Worm (Caenorhabditis elegans) whole organism, young adult: ENCODE results near the gene sbp-1.

Experiments
- F55B11.4 ChIP-seq: sonication (generic microtip); optimal IDR thresholded peaks from 2 replicates; lab custom pipeline; 2016; ENCODE audit warnings: missing compliant biosample characterization, missing genetic modification characterization, borderline replicate concordance; ENCODE audit not compliant: insufficient read depth
- ama-1 ChIP-seq, 3 experiments: fragments of 150-350 bp in 1 of 3; sonication (generic microtip) in 2 of 3; optimal IDR thresholded peaks; 2 replicates each; lab custom pipeline; 2014 to 2018; ENCODE audit warnings: missing biosample characterization in 2 of 3, missing genetic modification characterization in 2 of 3, missing genetic modification reagents in 2 of 3
- bed-2 ChIP-seq: fragments of 200-800 bp; sonication (Bioruptor generic); IDR thresholded peaks from 2 replicates; pipeline ENCODE4 v1.3.6; 2022; ENCODE audit warnings: missing genetic modification reagents, missing genetic modification characterization, missing compliant biosample characterization
- nhr-179 ChIP-seq: sonication (generic microtip); optimal IDR thresholded peaks from 2 replicates; lab custom pipeline; 2016; ENCODE audit warnings: mild to moderate bottlenecking, missing genetic modification characterization, missing compliant biosample characterization
- snpc-1.3 ChIP-seq: sonication (generic microtip); optimal IDR thresholded peaks from 2 replicates; lab custom pipeline; 2017; ENCODE audit warnings: missing genetic modification characterization, mild to moderate bottlenecking, missing compliant biosample characterization, antibody characterized with exemption, moderate library complexity, missing genotype, missing genetic modification reagents; ENCODE audit not compliant: insufficient read depth
- snpc-4 ChIP-seq, 5 experiments: fragments of 150-350 bp in 1 of 5; sonication (generic microtip) in 4 of 5; optimal IDR thresholded peaks; 2 replicates each; lab custom pipeline; 2014 to 2018; ENCODE audit warnings: missing genetic modification characterization in 5 of 5, missing biosample characterization in 3 of 5, antibody characterized with exemption in 2 of 5, mild to moderate bottlenecking in 2 of 5, missing compliant biosample characterization in 2 of 5, missing genotype in 2 of 5, moderate library complexity in 2 of 5, missing genetic modification reagents in 1 of 5

DNA sequence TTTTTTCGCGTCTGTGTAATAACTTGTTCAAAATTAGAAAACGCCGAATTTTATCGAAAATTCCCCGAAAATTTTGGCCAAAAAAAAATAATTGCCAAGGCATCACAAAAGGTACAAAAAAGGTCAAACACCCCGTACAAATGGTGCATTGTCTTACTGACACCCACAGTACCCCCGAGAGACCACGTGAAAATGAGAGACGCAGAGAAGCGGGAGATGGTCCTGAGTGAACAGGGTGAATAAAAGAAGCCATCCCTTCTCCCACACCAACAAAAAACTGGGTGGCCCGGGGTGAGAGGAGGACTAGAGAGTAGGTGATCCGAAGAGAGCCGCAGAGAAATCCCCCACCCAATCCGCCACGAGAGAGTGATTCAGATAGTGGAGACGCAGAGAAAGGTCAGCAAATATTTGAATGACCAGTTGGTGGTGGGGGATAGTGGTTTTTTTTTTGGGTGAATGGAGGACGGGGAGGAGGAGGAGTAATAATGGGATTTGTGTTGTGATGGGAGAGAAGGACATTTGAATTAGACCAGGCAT is 39.0 kb upstream of the sbp-1 start:
- TF ChIP-seq snpc-4 (GFP tag; optimal IDR thresholded peaks at IDR 0.05; lab: Kevin White, UChicago) (no peak), snpc-4 (tag; optimal IDR thresholded peaks at IDR 0.05; lab: Kevin White, UChicago) (no peak), F55B11.4 (tag; lab: Kevin White, UChicago) (no peak), ama-1 (optimal IDR thresholded peaks at IDR 0.05; lab: Kevin White, UChicago) (no peak), ama-1 (GFP tag; optimal IDR thresholded peaks at IDR 0.05; lab: Kevin White, UChicago) (no peak), snpc-1.3 (tag; lab: Kevin White, UChicago) (no peak), bed-2 (no peak), nhr-179 (no peak)
